Worm (Caenorhabditis elegans): ENCODE measurements around the gene F40B5.2.

ce11 chrX:8378312-8378711 lies 10.7 kb downstream of the F40B5.2 start, which contains the start of gene tbc-18:
- TF ChIP-seq nhr-77 (tag; optimal IDR thresholded peaks at IDR 0.05) (no peak), snpc-4 (tag; optimal IDR thresholded peaks at IDR 0.05) (no peak), elt-3 (tag; optimal IDR thresholded peaks at IDR 0.05) (no peak), lin-13 (GFP tag; optimal IDR thresholded peaks at IDR 0.05) (no peak), alr-1 (tag; optimal IDR thresholded peaks at IDR 0.05) (peak; percentile 34), ztf-11 (tag; optimal IDR thresholded peaks at IDR 0.05) (no peak), dmd-4 (tag; optimal IDR thresholded peaks at IDR 0.05) (no peak), mdl-1 (tag; optimal IDR thresholded peaks at IDR 0.05) (peak in 1 of 2 experiments; percentile 48), F13H6.1 (tag; optimal IDR thresholded peaks at IDR 0.05) (peak; percentile 60), R02D3.7 (tag; optimal IDR thresholded peaks at IDR 0.05) (no peak), nhr-6 (tag; optimal IDR thresholded peaks at IDR 0.05) (peak; percentile 23), unc-62 (GFP tag; optimal IDR thresholded peaks at IDR 0.05) (no peak)

Measured in whole organism, L2 larva.